Worm (Caenorhabditis elegans) whole organism, late embryonic: ENCODE results near the gene ZK218.3.

Source experiments
- F13H6.1 ChIP-seq: sonication (generic microtip); optimal IDR thresholded peaks from 2 replicates; lab custom pipeline; 2016; ENCODE audit warnings: missing genetic modification characterization, missing compliant biosample characterization
- ahr-1 ChIP-seq: sonication (generic microtip); optimal IDR thresholded peaks from 2 replicates; lab custom pipeline; 2016; ENCODE audit warnings: missing genetic modification characterization, missing compliant biosample characterization
- ceh-24 ChIP-seq: sonication (generic microtip); optimal IDR thresholded peaks from 2 replicates; lab custom pipeline; 2016; ENCODE audit warnings: mild to moderate bottlenecking, missing genetic modification characterization, missing compliant biosample characterization
- ceh-45 ChIP-seq: fragments of 200-800 bp; sonication (Bioruptor generic); IDR thresholded peaks from 2 replicates; pipeline ENCODE4 v1.3.6; 2022; ENCODE audit warnings: missing genetic modification reagents, missing genetic modification characterization, missing compliant biosample characterization
- eyg-1 ChIP-seq: sonication (generic microtip); optimal IDR thresholded peaks from 2 replicates; lab custom pipeline; 2016; ENCODE audit warnings: missing genotype, missing genetic modification characterization, missing compliant biosample characterization
- hlh-30 ChIP-seq: sonication (generic microtip); optimal IDR thresholded peaks from 2 replicates; lab custom pipeline; 2017; ENCODE audit warnings: antibody characterized with exemption, missing genetic modification characterization, missing compliant biosample characterization; ENCODE audit not compliant: insufficient read depth
- nfya-1 ChIP-seq: sonication (generic microtip); optimal IDR thresholded peaks from 2 replicates; lab custom pipeline; 2017; ENCODE audit warnings: missing genetic modification characterization, mild to moderate bottlenecking, missing compliant biosample characterization, antibody characterized with exemption, moderate library complexity
- nhr-232 ChIP-seq: sonication (generic microtip); optimal IDR thresholded peaks from 2 replicates; lab custom pipeline; 2016; ENCODE audit warnings: missing genetic modification characterization, missing compliant biosample characterization
- odd-2 ChIP-seq: sonication (generic microtip); optimal IDR thresholded peaks from 2 replicates; lab custom pipeline; 2017; ENCODE audit warnings: antibody characterized with exemption, mild to moderate bottlenecking, missing genetic modification characterization, missing compliant biosample characterization
- pag-3 ChIP-seq: sonication (generic microtip); optimal IDR thresholded peaks from 2 replicates; lab custom pipeline; 2016; ENCODE audit warnings: missing compliant biosample characterization, missing genetic modification characterization, borderline replicate concordance
- pha-4 ChIP-seq: fragments of 150-350 bp; optimal IDR thresholded peaks from 2 replicates; lab custom pipeline; 2018; ENCODE audit warnings: missing biosample characterization, missing genetic modification reagents, missing genetic modification characterization
- pqm-1 ChIP-seq: sonication (generic microtip); optimal IDR thresholded peaks from 2 replicates; lab custom pipeline; 2016; ENCODE audit warnings: missing genetic modification characterization, missing compliant biosample characterization
- pros-1 ChIP-seq: fragments of 150-350 bp; optimal IDR thresholded peaks from 2 replicates; lab custom pipeline; 2014; ENCODE audit warnings: missing biosample characterization, missing genetic modification reagents, missing genetic modification characterization
- sdc-2 ChIP-seq: sonication (generic microtip); optimal IDR thresholded peaks from 2 replicates; lab custom pipeline; 2016; ENCODE audit warnings: missing genotype, missing genetic modification characterization, missing compliant biosample characterization

DNA sequence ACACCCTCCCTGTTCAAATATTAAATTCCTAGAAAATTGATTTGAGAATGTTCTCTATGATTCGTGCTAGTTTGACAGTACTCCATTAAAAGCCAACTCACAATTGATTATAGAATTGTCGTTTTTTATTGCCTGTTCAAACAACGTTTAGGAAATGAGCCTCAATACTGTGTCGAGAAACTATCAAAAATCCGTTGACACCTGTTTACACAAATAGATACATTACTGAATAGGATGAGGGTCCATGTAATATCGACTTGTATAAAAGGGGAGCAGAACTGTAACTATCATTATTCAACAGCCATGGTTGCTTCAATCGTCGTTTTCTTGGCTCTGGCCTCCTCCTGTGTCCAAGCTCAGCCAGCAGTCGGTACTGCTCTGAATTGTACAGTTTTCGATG is 2.3 kb upstream of the ZK218.3 start, which contains the start of gene ZK218.5:
- TF ChIP-seq pha-4 (tag; lab: Kevin White, UChicago) (no peak), ahr-1 (tag; lab: Kevin White, UChicago) (no peak), pag-3 (tag; lab: Kevin White, UChicago) (no peak), nfya-1 (tag; lab: Kevin White, UChicago) (no peak), odd-2 (tag; lab: Kevin White, UChicago) (no peak), hlh-30 (tag; lab: Kevin White, UChicago) (no peak), pqm-1 (tag; lab: Kevin White, UChicago) (no peak), sdc-2 (tag; lab: Kevin White, UChicago) (no peak), nhr-232 (tag; lab: Kevin White, UChicago) (no peak), eyg-1 (no peak), F13H6.1 (tag; lab: Kevin White, UChicago) (no peak), ceh-45 (GFP tag; lab: Robert Waterston, UW) (no peak), ceh-24 (tag; lab: Kevin White, UChicago) (no peak), pros-1 (tag; lab: Kevin White, UChicago) (no peak)
